Worm (Caenorhabditis elegans) whole organism, L1 larva: ENCODE data around the gene C34D10.1.

Experiments
- C16A3.4 ChIP-seq: fragments of 150-350 bp; optimal IDR thresholded peaks from 2 replicates; lab custom pipeline; 2014; ENCODE audit warnings: missing biosample characterization, missing genetic modification characterization
- F16B12.6 ChIP-seq: fragments of 150-350 bp; optimal IDR thresholded peaks from 2 replicates; lab custom pipeline; 2014; ENCODE audit warnings: missing biosample characterization, missing genetic modification characterization
- aha-1 ChIP-seq: fragments of 150-350 bp; optimal IDR thresholded peaks from 2 replicates; lab custom pipeline; 2014; ENCODE audit warnings: missing biosample characterization, missing genetic modification characterization
- alr-1 ChIP-seq: fragments of 200-800 bp; sonication (Bioruptor generic); optimal IDR thresholded peaks from 2 replicates; lab custom pipeline; 2018; ENCODE audit warnings: borderline replicate concordance, mild to moderate bottlenecking, missing genetic modification characterization, missing compliant biosample characterization
- ama-1 ChIP-seq: fragments of 150-350 bp; optimal IDR thresholded peaks from 2 replicates; lab custom pipeline; 2014
- blmp-1 ChIP-seq: fragments of 150-350 bp; optimal IDR thresholded peaks from 2 replicates; lab custom pipeline; 2014; ENCODE audit warnings: missing biosample characterization, missing genetic modification characterization
- ceh-63 ChIP-seq: fragments of 200-800 bp; sonication (Bioruptor generic); optimal IDR thresholded peaks from 2 replicates; lab custom pipeline; 2018; ENCODE audit warnings: mild to moderate bottlenecking, missing genetic modification characterization, missing compliant biosample characterization
- ceh-8 ChIP-seq: fragments of 200-800 bp; sonication (Bioruptor generic); optimal IDR thresholded peaks from 2 replicates; lab custom pipeline; 2018; ENCODE audit warnings: mild to moderate bottlenecking, missing genetic modification characterization, moderate library complexity, missing compliant biosample characterization
- ceh-82 ChIP-seq, 3 experiments: fragments of 150-350 bp in 1 of 3; sonication (generic microtip) in 2 of 3; optimal IDR thresholded peaks; 2 replicates each; lab custom pipeline; 2014 to 2017; ENCODE audit warnings: missing biosample characterization in 3 of 3, missing genetic modification characterization in 3 of 3
- dpl-1 ChIP-seq, 3 experiments: fragments of 150-350 bp in 2 of 3; sonication (generic microtip) in 1 of 3; optimal IDR thresholded peaks; 2 replicates each; lab custom pipeline; 2014 to 2017; ENCODE audit warnings: missing biosample characterization in 3 of 3, missing genetic modification characterization in 3 of 3, missing genetic modification reagents in 3 of 3
- dsc-1 ChIP-seq: sonication (generic microtip); optimal IDR thresholded peaks from 2 replicates; lab custom pipeline; 2016; ENCODE audit warnings: mild to moderate bottlenecking, missing genetic modification characterization, missing compliant biosample characterization
- efl-1 ChIP-seq, 4 experiments: fragments of 150-350 bp; optimal IDR thresholded peaks in 3 of 4; peaks in 1 of 4; 1 replicate in 1 of 4; 2 replicates in 3 of 4; lab custom pipeline; 2014; ENCODE audit warnings: missing biosample characterization in 2 of 4, missing genetic modification characterization in 2 of 4, missing genetic modification reagents in 2 of 4
- egl-27 ChIP-seq, 2 experiments: fragments of 150-350 bp in 1 of 2; sonication (generic microtip); optimal IDR thresholded peaks; 3 replicates each; lab custom pipeline; 2017 to 2018; ENCODE audit warnings: missing biosample characterization in 2 of 2, missing genetic modification characterization in 2 of 2, missing genetic modification reagents in 2 of 2
- elt-2 ChIP-seq: sonication (generic microtip); optimal IDR thresholded peaks from 2 replicates; lab custom pipeline; 2016; ENCODE audit warnings: missing genetic modification characterization, mild to moderate bottlenecking, inconsistent platforms, missing compliant biosample characterization, missing genetic modification reagents
- ets-5 ChIP-seq: fragments of 200-800 bp; sonication (Bioruptor generic); IDR thresholded peaks from 2 replicates; pipeline ENCODE4 v1.3.6; 2022; ENCODE audit warnings: missing genetic modification characterization, missing compliant biosample characterization
- fkh-10 ChIP-seq: sonication (generic microtip); optimal IDR thresholded peaks from 2 replicates; lab custom pipeline; 2017; ENCODE audit warnings: missing biosample characterization, missing genetic modification reagents, missing genetic modification characterization
- fkh-4 ChIP-seq: sonication (generic microtip); optimal IDR thresholded peaks from 2 replicates; lab custom pipeline; 2016; ENCODE audit warnings: missing compliant biosample characterization, missing genetic modification characterization, borderline replicate concordance
- fkh-8 ChIP-seq: sonication (generic microtip); optimal IDR thresholded peaks from 2 replicates; lab custom pipeline; 2016; ENCODE audit warnings: mild to moderate bottlenecking, missing genetic modification characterization, missing compliant biosample characterization
- fos-1 ChIP-seq: fragments of 150-350 bp; optimal IDR thresholded peaks from 2 replicates; lab custom pipeline; 2014; ENCODE audit warnings: missing biosample characterization, missing genetic modification characterization
- grh-1 ChIP-seq: fragments of 200-800 bp; sonication (Bioruptor generic); IDR thresholded peaks from 2 replicates; pipeline ENCODE4 v1.3.6; 2022; ENCODE audit warnings: missing genetic modification reagents, missing genetic modification characterization, missing compliant biosample characterization
- hlh-4 ChIP-seq: sonication (generic microtip); optimal IDR thresholded peaks from 2 replicates; lab custom pipeline; 2016; ENCODE audit warnings: mild to moderate bottlenecking, missing genetic modification characterization, missing compliant biosample characterization
- hpl-2 ChIP-seq: fragments of 150-350 bp; optimal IDR thresholded peaks from 2 replicates; lab custom pipeline; 2014; ENCODE audit warnings: missing biosample characterization, missing genetic modification reagents, missing genetic modification characterization
- isw-1 ChIP-seq: fragments of 200-800 bp; sonication (Bioruptor generic); IDR thresholded peaks from 2 replicates; pipeline ENCODE4 v1.3.6; 2022; ENCODE audit warnings: missing genetic modification characterization, missing compliant biosample characterization
- jun-1 ChIP-seq: fragments of 150-350 bp; optimal IDR thresholded peaks from 2 replicates; lab custom pipeline; 2014; ENCODE audit warnings: missing biosample characterization, missing genetic modification reagents, missing genetic modification characterization
- lin-13 ChIP-seq: fragments of 150-350 bp; optimal IDR thresholded peaks from 2 replicates; lab custom pipeline; 2014; ENCODE audit warnings: missing biosample characterization, missing genetic modification reagents, missing genetic modification characterization
- lin-14 ChIP-seq: fragments of 200-800 bp; sonication (Bioruptor generic); optimal IDR thresholded peaks from 2 replicates; lab custom pipeline; 2018; ENCODE audit warnings: mild to moderate bottlenecking, missing genetic modification characterization, moderate library complexity, missing compliant biosample characterization
- lin-15B ChIP-seq: fragments of 150-350 bp; sonication (generic microtip); optimal IDR thresholded peaks from 3 replicates; lab custom pipeline; 2014; ENCODE audit warnings: missing biosample characterization, missing genetic modification characterization
- lin-35 ChIP-seq, 2 experiments: fragments of 150-350 bp; optimal IDR thresholded peaks; 2 replicates each; lab custom pipeline; 2014; ENCODE audit warnings: missing biosample characterization in 2 of 2, missing genetic modification characterization in 2 of 2, missing genetic modification reagents in 2 of 2
- lin-39 ChIP-seq: fragments of 150-350 bp; optimal IDR thresholded peaks from 2 replicates; lab custom pipeline; 2014; ENCODE audit warnings: missing biosample characterization, missing genetic modification reagents, missing genetic modification characterization
- lir-3 ChIP-seq: sonication (generic microtip); optimal IDR thresholded peaks from 2 replicates; lab custom pipeline; 2016; ENCODE audit warnings: mild to moderate bottlenecking, missing genetic modification characterization, moderate library complexity, missing compliant biosample characterization; ENCODE audit not compliant: poor library complexity
- mef-2 ChIP-seq: fragments of 150-350 bp; optimal IDR thresholded peaks from 2 replicates; lab custom pipeline; 2014; ENCODE audit warnings: missing biosample characterization, missing genetic modification characterization
- mep-1 ChIP-seq: fragments of 150-350 bp; optimal IDR thresholded peaks from 2 replicates; lab custom pipeline; 2014; ENCODE audit warnings: missing biosample characterization, missing genetic modification characterization
- nhr-12 ChIP-seq: sonication (generic microtip); optimal IDR thresholded peaks from 2 replicates; lab custom pipeline; 2017; ENCODE audit warnings: missing biosample characterization, missing genetic modification characterization
- nhr-237 ChIP-seq: fragments of 150-350 bp; optimal IDR thresholded peaks from 2 replicates; lab custom pipeline; 2014; ENCODE audit warnings: missing biosample characterization, missing genetic modification characterization
- nhr-28 ChIP-seq: fragments of 150-350 bp; optimal IDR thresholded peaks from 2 replicates; lab custom pipeline; 2014; ENCODE audit warnings: missing biosample characterization, missing genetic modification characterization
- nhr-47 ChIP-seq: sonication (generic microtip); optimal IDR thresholded peaks from 2 replicates; lab custom pipeline; 2016; ENCODE audit warnings: mild to moderate bottlenecking, missing genetic modification characterization, moderate library complexity, missing compliant biosample characterization
- nhr-71 ChIP-seq: sonication (generic microtip); optimal IDR thresholded peaks from 2 replicates; lab custom pipeline; 2016; ENCODE audit warnings: mild to moderate bottlenecking, missing genetic modification characterization, moderate library complexity, missing compliant biosample characterization
- nhr-77 ChIP-seq: fragments of 150-350 bp; optimal IDR thresholded peaks from 2 replicates; lab custom pipeline; 2014; ENCODE audit warnings: missing biosample characterization, missing genetic modification characterization
- nhr-85 ChIP-seq: sonication (generic microtip); peaks from one replicate; lab custom pipeline; 2016; ENCODE audit warnings: missing genetic modification characterization, inconsistent platforms, missing compliant biosample characterization
- nhr-90 ChIP-seq: sonication (generic microtip); optimal IDR thresholded peaks from 2 replicates; lab custom pipeline; 2016; ENCODE audit warnings: mild to moderate bottlenecking, missing genetic modification characterization, missing compliant biosample characterization; ENCODE audit not compliant: poor library complexity
- rnt-1 ChIP-seq: sonication (generic microtip); optimal IDR thresholded peaks from 2 replicates; lab custom pipeline; 2016; ENCODE audit warnings: mild to moderate bottlenecking, missing genetic modification characterization, moderate library complexity, missing compliant biosample characterization
- snpc-4 ChIP-seq: fragments of 150-350 bp; optimal IDR thresholded peaks from 2 replicates; lab custom pipeline; 2014; ENCODE audit warnings: missing biosample characterization, missing genetic modification characterization
- snu-23 ChIP-seq: sonication (generic microtip); optimal IDR thresholded peaks from 2 replicates; lab custom pipeline; 2016; ENCODE audit warnings: missing genetic modification characterization, missing compliant biosample characterization
- sup-37 ChIP-seq: fragments of 200-800 bp; sonication (Bioruptor generic); optimal IDR thresholded peaks from 2 replicates; lab custom pipeline; 2018; ENCODE audit warnings: mild to moderate bottlenecking, missing genetic modification characterization, missing compliant biosample characterization
- swsn-7 ChIP-seq: sonication (generic microtip); optimal IDR thresholded peaks from 2 replicates; lab custom pipeline; 2016; ENCODE audit warnings: missing genetic modification characterization, missing compliant biosample characterization
- unc-86 ChIP-seq: sonication (generic microtip); optimal IDR thresholded peaks from 2 replicates; lab custom pipeline; 2016; ENCODE audit warnings: missing genetic modification characterization, missing compliant biosample characterization
- unc-98 ChIP-seq: fragments of 200-800 bp; sonication (Bioruptor generic); IDR thresholded peaks from 2 replicates; pipeline ENCODE4 v1.3.6; 2022; ENCODE audit warnings: missing genetic modification characterization, missing compliant biosample characterization
- vab-15 ChIP-seq: sonication (generic microtip); optimal IDR thresholded peaks from 2 replicates; lab custom pipeline; 2017; ENCODE audit warnings: missing genotype, mild to moderate bottlenecking, missing genetic modification characterization, missing compliant biosample characterization
- xbp-1 ChIP-seq: sonication (generic microtip); optimal IDR thresholded peaks from 2 replicates; lab custom pipeline; 2016; ENCODE audit warnings: missing genetic modification characterization, missing compliant biosample characterization
- zag-1 ChIP-seq: fragments of 150-350 bp; optimal IDR thresholded peaks from 2 replicates; lab custom pipeline; 2014; ENCODE audit warnings: missing biosample characterization, missing genetic modification characterization
- zip-4 ChIP-seq: fragments of 200-800 bp; sonication (Bioruptor generic); optimal IDR thresholded peaks from 2 replicates; lab custom pipeline; 2018; ENCODE audit warnings: mild to moderate bottlenecking, missing genetic modification characterization, moderate library complexity, missing compliant biosample characterization
- ztf-11 ChIP-seq, 2 experiments: sonication (generic microtip); optimal IDR thresholded peaks; 2 replicates each; lab custom pipeline; 2016 to 2017; ENCODE audit warnings: missing genetic modification characterization in 2 of 2, missing biosample characterization in 1 of 2, missing compliant biosample characterization in 1 of 2

Gene C34D10.1

DNA sequence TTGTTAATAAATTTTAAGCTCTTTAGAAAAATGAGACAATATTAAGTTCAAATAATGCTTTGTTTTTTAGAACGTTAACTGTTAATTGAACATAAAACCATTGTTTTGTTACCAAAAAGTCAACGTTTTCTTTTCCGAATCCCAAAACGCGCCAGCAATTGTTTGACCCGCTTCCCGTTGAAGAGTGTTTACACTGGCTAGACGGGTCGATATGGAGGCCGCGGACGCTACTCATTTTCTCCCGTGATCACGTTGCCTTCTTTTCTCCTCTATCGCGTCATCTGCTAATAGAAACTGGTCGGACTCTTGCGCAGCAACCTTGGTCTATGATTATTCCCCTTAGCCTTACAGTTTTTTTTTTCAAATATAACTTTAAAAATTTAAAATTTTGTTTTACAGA lies at the start of gene C34D10.1:
Gene C34D10.1 (plus strand): TSS at position 400 of the 400 bp plus-strand sequence.
- TF ChIP-seq nhr-237 (tag; lab: Kevin White, UChicago) (no peak), ama-1 (peak; percentile 15), nhr-90 (tag; lab: Kevin White, UChicago) (peak; percentile 63), dpl-1 (GFP tag; optimal IDR thresholded peaks at IDR 0.05; lab: Kevin White, UChicago) (peak; percentile 50 to 72 (median 66)), nhr-12 (tag; lab: Kevin White, UChicago) (no peak), mef-2 (tag; lab: Kevin White, UChicago) (no peak), fkh-10 (GFP tag; lab: Kevin White, UChicago) (no peak), nhr-47 (tag; lab: Kevin White, UChicago) (peak; percentile 71), sup-37 (GFP tag; lab: Kevin White, UChicago) (no peak), alr-1 (tag; lab: Kevin White, UChicago) (no peak), lin-39 (tag; lab: Kevin White, UChicago) (peak; percentile 45), lin-13 (GFP tag; lab: Kevin White, UChicago) (peak; percentile 50), F16B12.6 (tag; lab: Kevin White, UChicago) (peak; percentile 21), mep-1 (tag; lab: Kevin White, UChicago) (peak; percentile 83), ets-5 (GFP tag; lab: Robert Waterston, UW) (no peak), hpl-2 (GFP tag; lab: Kevin White, UChicago) (no peak), unc-98 (no peak), blmp-1 (tag; lab: Kevin White, UChicago) (peak; percentile 85), dsc-1 (peak; percentile 48), hlh-4 (no peak), ceh-82 (tag; optimal IDR thresholded peaks at IDR 0.05; lab: Kevin White, UChicago) (peak; percentile 46 to 65 (median 56)), aha-1 (tag; lab: Kevin White, UChicago) (no peak), lin-15B (no peak), nhr-71 (tag; lab: Kevin White, UChicago) (peak; percentile 90), ceh-63 (no peak), snu-23 (GFP tag; lab: Kevin White, UChicago) (peak; percentile 89), zag-1 (no peak), jun-1 (tag; lab: Kevin White, UChicago) (peak; percentile 40), lin-14 (GFP tag; lab: Kevin White, UChicago) (peak; percentile 95), fos-1 (tag; lab: Kevin White, UChicago) (peak; percentile 5), elt-2 (tag; lab: Kevin White, UChicago) (no peak), lin-35 (GFP tag; optimal IDR thresholded peaks at IDR 0.05; lab: Kevin White, UChicago) (peak; percentile 65 to 76), snpc-4 (tag; lab: Kevin White, UChicago) (peak; percentile 31), isw-1 (GFP tag; lab: Robert Waterston, UW) (peak; percentile 29), nhr-28 (tag; lab: Kevin White, UChicago) (no peak), fkh-8 (peak; percentile 60), ceh-8 (GFP tag; lab: Kevin White, UChicago) (no peak), ztf-11 (tag; optimal IDR thresholded peaks at IDR 0.05; lab: Kevin White, UChicago) (no peak), C16A3.4 (tag; lab: Kevin White, UChicago) (peak; percentile 79), egl-27 (tag; optimal IDR thresholded peaks at IDR 0.05; lab: Kevin White, UChicago) (no peak), swsn-7 (tag; lab: Kevin White, UChicago) (peak; percentile 78), rnt-1 (tag; lab: Kevin White, UChicago) (peak; percentile 83), lir-3 (tag; lab: Kevin White, UChicago) (no peak), nhr-85 (tag; lab: Kevin White, UChicago) (peak; percentile 91), fkh-4 (no peak), nhr-77 (peak; percentile 54), efl-1 (optimal IDR thresholded peaks at IDR 0.05; lab: Kevin White, UChicago) (peak; percentile 48 to 58), efl-1 (GFP tag; optimal IDR thresholded peaks at IDR 0.05 in 1 of 2; lab: Kevin White, UChicago) (peak in 1 of 2 experiments; percentile 63), vab-15 (tag; lab: Kevin White, UChicago) (no peak), grh-1 (peak; percentile 71), zip-4 (GFP tag; lab: Kevin White, UChicago) (no peak), xbp-1 (tag; lab: Kevin White, UChicago) (peak; percentile 85), unc-86 (tag; lab: Kevin White, UChicago) (peak; percentile 37)
